Fruit fly (Drosophila melanogaster) whole organism, embryonic: ENCODE data around the gene Tim9b.

Source experiments
- Atf-2 ChIP-seq: fragments of 200-800 bp; sonication (Bioruptor generic); optimal IDR thresholded peaks from 2 replicates; lab custom pipeline; 2016; ENCODE audit warnings: missing biosample characterization, missing genetic modification characterization
- Bgb ChIP-seq: fragments of 200-800 bp; sonication (Bioruptor generic); IDR thresholded peaks from 2 replicates; pipeline ENCODE4 v1.3.6; 2022; ENCODE audit warnings: missing biosample characterization, missing genetic modification characterization; ENCODE audit not compliant: partially characterized antibody
- C15 ChIP-seq: fragments of 200-800 bp; sonication (Bioruptor generic); IDR thresholded peaks from 3 replicates; pipeline ENCODE4 v1.3.6; 2022; ENCODE audit warnings: missing biosample characterization, missing genetic modification characterization
- CG10565 ChIP-seq: fragments of 200-800 bp; sonication (Bioruptor generic); optimal IDR thresholded peaks from 3 replicates; lab custom pipeline; 2016; ENCODE audit warnings: missing biosample characterization, mild to moderate bottlenecking, missing genetic modification characterization
- CG11456 ChIP-seq: fragments of 200-800 bp; sonication (Bioruptor generic); IDR thresholded peaks from 3 replicates; pipeline ENCODE4 v1.3.6; 2022; ENCODE audit warnings: missing biosample characterization, missing genetic modification characterization
- CG11560 ChIP-seq: fragments of 200-800 bp; sonication (Bioruptor generic); IDR thresholded peaks from 3 replicates; pipeline ENCODE4 v1.3.6; 2022; ENCODE audit warnings: missing biosample characterization, missing genetic modification characterization
- CG13624 ChIP-seq: fragments of 200-800 bp; sonication (Bioruptor generic); optimal IDR thresholded peaks from 2 replicates; lab custom pipeline; 2016; ENCODE audit warnings: missing biosample characterization, missing genetic modification characterization
- CG14441 ChIP-seq: fragments of 200-800 bp; sonication (Bioruptor generic); IDR thresholded peaks from 2 replicates; pipeline ENCODE4 v1.3.6; 2022; ENCODE audit warnings: missing biosample characterization, missing genetic modification characterization
- CG15601 ChIP-seq: fragments of 200-800 bp; sonication (Bioruptor generic); optimal IDR thresholded peaks from 3 replicates; lab custom pipeline; 2019; ENCODE audit warnings: missing biosample characterization, mild to moderate bottlenecking, missing genetic modification characterization, moderate library complexity
- CG18011 ChIP-seq: fragments of 200-800 bp; sonication (Bioruptor generic); optimal IDR thresholded peaks from 2 replicates; lab custom pipeline; 2017; ENCODE audit warnings: missing biosample characterization, missing genetic modification characterization, mild to moderate bottlenecking, moderate library complexity, missing genotype
- CG2889 ChIP-seq: fragments of 200-800 bp; sonication (Bioruptor generic); IDR thresholded peaks from 3 replicates; pipeline ENCODE4 v1.3.6; 2022; ENCODE audit warnings: missing biosample characterization, missing genetic modification characterization
- CG30403 ChIP-seq: fragments of 200-800 bp; sonication (Bioruptor generic); optimal IDR thresholded peaks from 3 replicates; lab custom pipeline; 2016; ENCODE audit warnings: missing biosample characterization, missing genetic modification characterization
- CG33557 ChIP-seq: fragments of 200-800 bp; sonication (Bioruptor generic); optimal IDR thresholded peaks from 2 replicates; lab custom pipeline; 2019; ENCODE audit warnings: missing biosample characterization, mild to moderate bottlenecking, missing genetic modification characterization, moderate library complexity
- CG3726 ChIP-seq: fragments of 200-800 bp; sonication (Bioruptor generic); IDR thresholded peaks from 3 replicates; pipeline ENCODE4, ENCODE4 v1.3.6; 2022; ENCODE audit warnings: missing biosample characterization, missing genetic modification characterization
- CG5953 ChIP-seq: fragments of 200-800 bp; sonication (Bioruptor generic); IDR thresholded peaks from 2 replicates; pipeline ENCODE4 v1.3.6; 2022; ENCODE audit warnings: missing biosample characterization, missing genetic modification characterization
- CG7786 ChIP-seq: fragments of 200-800 bp; sonication (Bioruptor generic); optimal IDR thresholded peaks from 2 replicates; lab custom pipeline; 2016; ENCODE audit warnings: missing biosample characterization, missing genetic modification characterization
- CG7928 ChIP-seq: fragments of 200-800 bp; sonication (Bioruptor generic); optimal IDR thresholded peaks from 2 replicates; lab custom pipeline; 2017; ENCODE audit warnings: missing biosample characterization, mild to moderate bottlenecking, missing genetic modification characterization
- CG8089 ChIP-seq: fragments of 200-800 bp; sonication (Bioruptor generic); optimal IDR thresholded peaks from 3 replicates; lab custom pipeline; 2016; ENCODE audit warnings: missing biosample characterization, missing genetic modification characterization
- CG8290 ChIP-seq, 3 experiments: fragments of 200-800 bp; sonication (Bioruptor generic); optimal IDR thresholded peaks; 2 replicates each; lab custom pipeline; 2016 to 2019; ENCODE audit warnings: missing biosample characterization in 3 of 3, missing genetic modification characterization in 3 of 3, mild to moderate bottlenecking in 2 of 3, moderate library complexity in 1 of 3
- CG9609 ChIP-seq: fragments of 200-800 bp; sonication (Bioruptor generic); optimal IDR thresholded peaks from 3 replicates; lab custom pipeline; 2016; ENCODE audit warnings: missing biosample characterization, missing genetic modification characterization
- CG9797 ChIP-seq: fragments of 200-800 bp; sonication (Bioruptor generic); optimal IDR thresholded peaks from 3 replicates; lab custom pipeline; 2018; ENCODE audit warnings: missing biosample characterization, mild to moderate bottlenecking, missing genetic modification characterization
- CrebB ChIP-seq: fragments of 200-800 bp; sonication (Bioruptor generic); optimal IDR thresholded peaks from 3 replicates; lab custom pipeline; 2018; ENCODE audit warnings: missing biosample characterization, mild to moderate bottlenecking, missing genetic modification characterization
- Dek ChIP-seq: fragments of 200-800 bp; sonication (Bioruptor generic); optimal IDR thresholded peaks from 3 replicates; lab custom pipeline; 2019; ENCODE audit warnings: missing biosample characterization, mild to moderate bottlenecking, missing genetic modification characterization, moderate library complexity
- E2f1 ChIP-seq: fragments of 200-800 bp; sonication (Bioruptor generic); IDR thresholded peaks from 2 replicates; pipeline ENCODE4 v1.3.6; 2022; ENCODE audit warnings: missing biosample characterization, missing genetic modification characterization
- Mad ChIP-seq: fragments of 200-800 bp; sonication (Bioruptor generic); optimal IDR thresholded peaks from 2 replicates; lab custom pipeline; 2016; ENCODE audit warnings: missing biosample characterization, missing genetic modification characterization
- NfI ChIP-seq: fragments of 200-800 bp; sonication (Bioruptor generic); optimal IDR thresholded peaks from 3 replicates; lab custom pipeline; 2018; ENCODE audit warnings: missing biosample characterization, mild to moderate bottlenecking, missing genetic modification characterization, moderate library complexity
- Poxn ChIP-seq: fragments of 200-800 bp; sonication (Bioruptor generic); IDR thresholded peaks from 2 replicates; pipeline ENCODE4 v1.3.6; 2022; ENCODE audit warnings: missing biosample characterization, missing genetic modification characterization
- Rfx ChIP-seq: fragments of 200-800 bp; sonication (Bioruptor generic); IDR thresholded peaks from 2 replicates; pipeline ENCODE4 v1.3.6; 2022; ENCODE audit warnings: missing biosample characterization, missing genetic modification characterization
- Trl ChIP-seq, 3 experiments: fragments of >200 bp in 2 of 3; fragments of 200-800 bp in 1 of 3; sonication (Bioruptor generic) in 1 of 3; optimal IDR thresholded peaks; 2 replicates in 1 of 3; 3 replicates in 2 of 3; lab custom pipeline; 2016 to 2017; ENCODE audit warnings: missing biosample characterization in 1 of 3, missing genetic modification characterization in 1 of 3
- Vsx1 ChIP-seq: fragments of 200-800 bp; sonication (Bioruptor generic); optimal IDR thresholded peaks from 2 replicates; lab custom pipeline; 2017; ENCODE audit warnings: missing biosample characterization, mild to moderate bottlenecking, missing genetic modification characterization, missing genetic modification reagents
- aop ChIP-seq: fragments of 200-800 bp; sonication (Bioruptor generic); IDR thresholded peaks from 2 replicates; pipeline ENCODE4 v1.3.6; 2022; ENCODE audit warnings: missing biosample characterization, missing genetic modification characterization
- ash1 ChIP-seq: fragments of 200-800 bp; sonication (Bioruptor generic); optimal IDR thresholded peaks from 2 replicates; lab custom pipeline; 2018; ENCODE audit warnings: missing biosample characterization, mild to moderate bottlenecking, missing genetic modification characterization
- cg ChIP-seq: fragments of 200-800 bp; sonication (Bioruptor generic); optimal IDR thresholded peaks from 3 replicates; lab custom pipeline; 2019; ENCODE audit warnings: missing biosample characterization, mild to moderate bottlenecking, missing genetic modification characterization, moderate library complexity
- chif ChIP-seq, 2 experiments: fragments of 200-800 bp; sonication (Bioruptor generic); optimal IDR thresholded peaks; 3 replicates each; lab custom pipeline; 2016; ENCODE audit warnings: missing biosample characterization in 2 of 2, missing genetic modification characterization in 2 of 2
- gcm ChIP-seq: fragments of 200-800 bp; sonication (Bioruptor generic); optimal IDR thresholded peaks from 2 replicates; lab custom pipeline; 2019; ENCODE audit warnings: missing biosample characterization, mild to moderate bottlenecking, missing genetic modification characterization, moderate library complexity
- h ChIP-seq: fragments of >200 bp; optimal IDR thresholded peaks from 2 replicates; lab custom pipeline; 2017
- jumu ChIP-seq: fragments of 200-800 bp; sonication (Bioruptor generic); optimal IDR thresholded peaks from 3 replicates; lab custom pipeline; 2016; ENCODE audit warnings: missing biosample characterization, missing genetic modification characterization
- kni ChIP-seq: fragments of 200-800 bp; sonication (Bioruptor generic); optimal IDR thresholded peaks from 3 replicates; lab custom pipeline; 2017; ENCODE audit warnings: mild to moderate bottlenecking, missing biosample characterization, missing genetic modification reagents, missing genetic modification characterization
- knrl ChIP-seq: fragments of 200-800 bp; sonication (Bioruptor generic); IDR thresholded peaks from 3 replicates; pipeline ENCODE4 v1.3.6; 2022; ENCODE audit warnings: missing biosample characterization, missing genetic modification characterization; ENCODE audit not compliant: partially characterized antibody
- lilli ChIP-seq: fragments of 200-800 bp; sonication (Bioruptor generic); optimal IDR thresholded peaks from 3 replicates; lab custom pipeline; 2016; ENCODE audit warnings: missing biosample characterization, missing genetic modification characterization
- nmo ChIP-seq: fragments of 200-800 bp; sonication (Bioruptor generic); optimal IDR thresholded peaks from 2 replicates; lab custom pipeline; 2018; ENCODE audit warnings: missing biosample characterization, mild to moderate bottlenecking, missing genetic modification characterization, moderate library complexity
- phol ChIP-seq: fragments of 200-800 bp; sonication (Bioruptor generic); optimal IDR thresholded peaks from 3 replicates; lab custom pipeline; 2018; ENCODE audit warnings: missing biosample characterization, mild to moderate bottlenecking, missing genetic modification characterization, moderate library complexity
- rib ChIP-seq: fragments of 200-800 bp; sonication (Bioruptor generic); IDR thresholded peaks from 2 replicates; pipeline ENCODE4 v1.3.6; 2022; ENCODE audit warnings: missing biosample characterization, missing genetic modification characterization
- ro ChIP-seq: fragments of 200-800 bp; sonication (Bioruptor generic); IDR thresholded peaks from 2 replicates; pipeline ENCODE4 v1.3.6; 2022; ENCODE audit warnings: missing biosample characterization, missing genetic modification characterization
- sens ChIP-seq: fragments of 200-800 bp; sonication (Bioruptor generic); peaks from one replicate; lab custom pipeline; 2016; ENCODE audit warnings: missing biosample characterization, missing genetic modification characterization
- sima ChIP-seq: fragments of 200-800 bp; sonication (Bioruptor generic); optimal IDR thresholded peaks from 2 replicates; lab custom pipeline; 2016; ENCODE audit warnings: missing biosample characterization, missing genetic modification characterization
- stc ChIP-seq: fragments of 200-800 bp; sonication (Bioruptor generic); IDR thresholded peaks from 2 replicates; pipeline ENCODE4 v1.3.6; 2022; ENCODE audit warnings: missing biosample characterization, missing genetic modification characterization
- sug ChIP-seq: fragments of 200-800 bp; optimal IDR thresholded peaks from 2 replicates; lab custom pipeline; 2019; ENCODE audit warnings: missing biosample characterization, mild to moderate bottlenecking, missing genetic modification characterization, moderate library complexity
- tll ChIP-seq, 2 experiments: fragments of 200-800 bp in 1 of 2; fragments of >200 bp in 1 of 2; sonication (Bioruptor generic) in 1 of 2; optimal IDR thresholded peaks; 2 replicates each; lab custom pipeline; 2017 to 2019; ENCODE audit warnings: missing biosample characterization in 2 of 2, missing genetic modification characterization in 2 of 2, mild to moderate bottlenecking in 1 of 2, moderate library complexity in 1 of 2

Gene Tim9b

dm6 chrX:19665684-19666141 lies 47.4 kb upstream of the Tim9b start (continued):
- peak; percentile 5 for TF ChIP-seq nmo
- TF ChIP-seq ro (GFP tag; lab: Robert Waterston, UW), result 0 out of 2 replicates have a peak, but pooled peaks have one; percentile 25
- TF ChIP-seq CG7928 (GFP tag; lab: Kevin White, UChicago), result no peak
- TF ChIP-seq rib (GFP tag; lab: Robert Waterston, UW), result 0 out of 2 replicates have a peak, but pooled peaks have one; percentile 13
- peak; percentile 36 for TF ChIP-seq NfI (GFP tag; lab: Kevin White, UChicago)
- TF ChIP-seq CG30403 (GFP tag; lab: Kevin White, UChicago), result peak; percentile 30
- no peak for TF ChIP-seq h (lab: Kevin White, UChicago)
- peak; percentile 80 for TF ChIP-seq Bgb
- TF ChIP-seq sens (GFP tag; lab: Kevin White, UChicago), result peak; percentile 75
- no peak for TF ChIP-seq gcm (GFP tag; lab: Kevin White, UChicago)
- TF ChIP-seq Poxn, result no peak
- TF ChIP-seq aop (GFP tag; lab: Robert Waterston, UW), result no peak
- no peak for TF ChIP-seq stc (GFP tag; lab: Robert Waterston, UW)
- no peak for TF ChIP-seq CrebB (tag; lab: Kevin White, UChicago)
- TF ChIP-seq chif (GFP tag; optimal IDR thresholded peaks at IDR 0.05; lab: Kevin White, UChicago), result peak in 1 of 2 experiments; percentile 8
- TF ChIP-seq CG3726 (GFP tag; lab: Robert Waterston, UW), result 0 out of 3 replicates have a peak, but pooled peaks have one; percentile 39
- peak; percentile 54 for TF ChIP-seq lilli (GFP tag; lab: Kevin White, UChicago)
- TF ChIP-seq Rfx, result peak; percentile 89
- peak; percentile 86 for TF ChIP-seq sug
- no peak for TF ChIP-seq C15 (GFP tag; lab: Robert Waterston, UW)
- peak; percentile 65 for TF ChIP-seq cg (GFP tag; lab: Kevin White, UChicago)
- TF ChIP-seq tll (GFP tag; optimal IDR thresholded peaks at IDR 0.05; lab: Kevin White, UChicago), result no peak
- TF ChIP-seq sima (GFP tag; lab: Kevin White, UChicago), result no peak
- no peak for TF ChIP-seq ash1 (GFP tag; lab: Kevin White, UChicago)
- peak; percentile 8 for TF ChIP-seq CG8089 (GFP tag; lab: Kevin White, UChicago)
- TF ChIP-seq jumu (GFP tag; lab: Kevin White, UChicago), result peak; percentile 27
- TF ChIP-seq CG2889, result peak; percentile 63; the same call in 1 of the 3 replicates
- TF ChIP-seq Vsx1, result no peak
- TF ChIP-seq CG33557, result no peak
- TF ChIP-seq CG9609 (GFP tag; lab: Kevin White, UChicago), result peak; percentile 35
- TF ChIP-seq CG8290 (GFP tag; optimal IDR thresholded peaks at IDR 0.05; lab: Kevin White, UChicago), result peak; percentile 25
- peak in 1 of 2 experiments; percentile 44 for TF ChIP-seq CG8290 (tag; optimal IDR thresholded peaks at IDR 0.05; lab: Kevin White, UChicago)
- TF ChIP-seq CG14441 (GFP tag; lab: Robert Waterston, UW), result peak; percentile 63
- peak; percentile 1 for TF ChIP-seq phol (tag; lab: Kevin White, UChicago)
- TF ChIP-seq Trl (optimal IDR thresholded peaks at IDR 0.05; lab: Kevin White, UChicago), result peak in 1 of 2 experiments; percentile 21
- TF ChIP-seq Trl (GFP tag; optimal IDR thresholded peaks at IDR 0.05; lab: Kevin White, UChicago), result peak; percentile 21
- TF ChIP-seq kni, result peak; percentile 38
- TF ChIP-seq CG18011, result no peak
- peak; percentile 43; the same call in 1 of the 2 replicates for TF ChIP-seq CG5953 (GFP tag; lab: Robert Waterston, UW)
- TF ChIP-seq CG7786 (GFP tag; lab: Kevin White, UChicago), result peak; percentile 53
- no peak for TF ChIP-seq CG15601
- TF ChIP-seq knrl, result peak; percentile 64; the same call in 2 of the 3 replicates
- no peak for TF ChIP-seq CG10565 (GFP tag; lab: Kevin White, UChicago)
- TF ChIP-seq Atf-2 (GFP tag; lab: Kevin White, UChicago), result no peak
- no peak for TF ChIP-seq CG9797 (GFP tag; lab: Kevin White, UChicago)
- no peak for TF ChIP-seq Mad (GFP tag; lab: Kevin White, UChicago)
- peak; percentile 13 for TF ChIP-seq Dek (tag; lab: Kevin White, UChicago)
- TF ChIP-seq CG11560 (tag; lab: Robert Waterston, UW), result 0 out of 3 replicates have a peak, but pooled peaks have one; percentile 43
- peak; percentile 88 for TF ChIP-seq CG11456 (GFP tag; lab: Robert Waterston, UW)
- peak; percentile 50 for TF ChIP-seq CG13624 (GFP tag; lab: Kevin White, UChicago)
- peak; percentile 27; the same call in 1 of the 2 replicates for TF ChIP-seq E2f1 (GFP tag; lab: Robert Waterston, UW)
